Fruit fly (Drosophila melanogaster): ENCODE results near the gene Acbp6.

The Acbp6 gene

DNA sequence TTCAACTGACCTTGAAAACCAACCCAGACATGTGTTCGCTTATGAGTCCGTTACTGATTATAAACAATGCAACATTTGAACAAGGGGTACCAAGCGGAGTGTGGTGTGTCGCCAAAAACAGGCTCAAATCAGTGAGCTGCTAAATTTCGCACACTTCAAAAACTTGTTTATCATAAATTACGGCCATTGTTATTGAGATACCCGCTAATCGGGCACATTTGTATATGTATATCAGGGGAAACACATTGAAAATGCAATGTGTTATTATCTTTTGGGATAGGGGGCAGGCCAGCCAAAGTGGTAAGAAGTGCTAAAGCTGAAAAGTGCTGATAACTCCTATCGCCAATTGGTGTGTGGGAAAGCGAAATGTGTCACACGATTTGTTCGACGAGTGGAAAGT is 25.5 kb downstream of the Acbp6 start:
- no peak for TF ChIP-seq cic (GFP tag; optimal IDR thresholded peaks at IDR 0.05)
- TF ChIP-seq Clk (GFP tag; optimal IDR thresholded peaks at IDR 0.05): no peak
- peak; percentile 26 for TF ChIP-seq kay (GFP tag; ENCODE audit: borderline replicate concordance)

DNA sequence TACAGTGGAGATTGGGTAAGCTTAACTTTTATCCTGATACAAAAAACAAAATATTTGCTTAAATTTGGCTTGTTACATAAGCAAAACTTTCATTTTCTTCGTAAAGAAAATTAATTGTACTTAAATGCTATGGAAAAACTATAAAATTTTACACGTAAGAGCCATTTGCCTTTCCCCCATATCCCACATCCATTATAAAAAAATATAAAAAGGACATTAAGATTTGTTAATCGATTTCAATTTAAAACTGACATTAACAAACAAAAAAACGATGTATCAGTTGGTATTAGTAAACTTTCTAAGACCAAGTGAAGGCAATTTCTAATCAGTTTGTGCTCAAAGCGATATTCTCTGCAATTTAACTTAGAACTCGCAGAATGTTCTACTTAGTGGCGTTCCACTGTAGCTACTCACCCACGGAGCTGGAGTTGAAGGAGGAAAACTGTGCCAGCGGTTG is 26.8 kb downstream of the Acbp6 start:
- TF ChIP-seq bab1 (GFP tag; optimal IDR thresholded peaks at IDR 0.05): no peak
- TF ChIP-seq CG7101 (tag; optimal IDR thresholded peaks at IDR 0.05): no peak
- TF ChIP-seq kay (GFP tag; ENCODE audit: borderline replicate concordance): no peak
- TF ChIP-seq cic (GFP tag; optimal IDR thresholded peaks at IDR 0.05): no peak
- TF ChIP-seq CG11617 (GFP tag; optimal IDR thresholded peaks at IDR 0.05): no peak
- no peak for TF ChIP-seq CG12768 (GFP tag; optimal IDR thresholded peaks at IDR 0.05)
- no peak for TF ChIP-seq pad (GFP tag; optimal IDR thresholded peaks at IDR 0.05)
- no peak for TF ChIP-seq ovo (GFP tag; optimal IDR thresholded peaks at IDR 0.05)
- no peak for TF ChIP-seq toe (GFP tag; optimal IDR thresholded peaks at IDR 0.05)
- TF ChIP-seq CG33017 (tag; optimal IDR thresholded peaks at IDR 0.05): no peak
- no peak for TF ChIP-seq CG7045 (GFP tag; optimal IDR thresholded peaks at IDR 0.05)
- no peak for TF ChIP-seq CG1620 (GFP tag; optimal IDR thresholded peaks at IDR 0.05)

DNA sequence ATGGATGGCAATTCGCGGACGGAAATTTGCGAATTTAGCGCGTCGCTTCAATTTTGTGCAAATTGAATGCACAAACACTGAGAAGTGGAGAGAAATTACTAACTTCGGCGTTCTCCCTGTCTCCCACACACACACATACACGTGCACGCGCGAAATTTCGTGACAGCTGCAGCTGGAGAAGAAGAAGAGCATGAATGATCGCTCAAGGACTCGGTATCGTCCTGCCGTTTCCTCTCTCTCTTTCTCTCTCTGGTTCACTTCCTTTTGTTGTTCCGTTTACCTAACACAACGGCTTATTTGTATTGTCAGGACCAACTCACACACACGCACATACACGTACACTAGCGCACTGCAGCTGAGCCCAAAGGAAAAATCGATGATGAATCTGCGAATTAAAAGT is 27.5 kb downstream of the Acbp6 start:
- TF ChIP-seq ovo (GFP tag; optimal IDR thresholded peaks at IDR 0.05) (no peak), cnc (optimal IDR thresholded peaks at IDR 0.05) (no peak), CG11617 (GFP tag; optimal IDR thresholded peaks at IDR 0.05) (no peak), CG12768 (GFP tag; optimal IDR thresholded peaks at IDR 0.05) (no peak), CG7101 (tag; optimal IDR thresholded peaks at IDR 0.05) (no peak), Clk (GFP tag; optimal IDR thresholded peaks at IDR 0.05) (no peak), kay (GFP tag; ENCODE audit: borderline replicate concordance) (no peak), CG5204 (GFP tag; optimal IDR thresholded peaks at IDR 0.05) (no peak), toe (GFP tag; optimal IDR thresholded peaks at IDR 0.05) (no peak), cic (GFP tag; optimal IDR thresholded peaks at IDR 0.05) (no peak), bab1 (GFP tag; optimal IDR thresholded peaks at IDR 0.05) (no peak), Crg-1 (GFP tag; optimal IDR thresholded peaks at IDR 0.05) (no peak), Mnt (GFP tag; optimal IDR thresholded peaks at IDR 0.05) (no peak)

DNA sequence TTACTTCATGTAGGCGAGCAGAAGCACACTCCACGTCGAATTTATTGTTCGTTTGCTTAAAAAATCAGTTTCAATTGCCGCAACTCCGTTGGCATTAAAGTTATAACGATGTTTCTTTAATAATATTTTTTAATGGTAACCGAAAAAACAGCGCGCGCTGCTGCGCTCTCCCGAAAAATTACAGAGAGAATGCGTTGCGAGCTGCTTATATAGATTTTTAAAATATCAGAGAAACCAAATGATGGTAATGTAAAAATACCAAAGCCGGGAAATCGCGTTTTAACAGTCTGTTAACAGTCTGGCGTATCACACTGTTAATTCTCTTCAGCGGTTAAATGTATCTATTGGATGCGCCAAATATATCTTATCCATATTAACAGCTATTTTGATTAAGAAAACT is 28.2 kb downstream of the Acbp6 start, which contains the start of gene corn:
Gene corn (minus strand): TSS at position 184 of the 400 bp plus-strand sequence.
- peak; percentile 6 for TF ChIP-seq CG7101 (tag; optimal IDR thresholded peaks at IDR 0.05)
- no peak for TF ChIP-seq CG33017 (tag; optimal IDR thresholded peaks at IDR 0.05)
- no peak for TF ChIP-seq kay (GFP tag; ENCODE audit: borderline replicate concordance)

DNA sequence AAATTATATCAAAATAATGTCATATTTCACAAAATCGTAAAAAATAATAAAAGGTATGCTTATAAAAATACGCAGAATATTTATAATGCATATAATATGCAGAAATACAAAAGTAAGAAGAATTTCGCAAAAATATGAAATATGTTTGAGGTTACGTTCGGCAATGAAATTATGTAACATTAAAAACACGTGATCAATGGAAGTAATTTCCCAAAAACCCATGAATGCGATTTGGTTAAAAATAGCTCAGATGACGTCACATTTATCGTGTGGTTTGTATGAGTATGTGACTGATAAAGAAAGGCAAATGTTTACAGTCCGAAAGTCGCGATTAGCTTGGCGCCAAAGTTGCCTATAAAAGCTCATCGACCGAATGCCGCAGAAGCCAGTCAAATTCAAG is 29.0 kb downstream of the Acbp6 start, which contains the start of gene CG8620:
Gene CG8620 (plus strand): TSS at position 387 of the 400 bp plus-strand sequence.
- TF ChIP-seq bab1 (GFP tag; optimal IDR thresholded peaks at IDR 0.05) (no peak), CG7045 (GFP tag; optimal IDR thresholded peaks at IDR 0.05) (no peak), Clk (GFP tag; optimal IDR thresholded peaks at IDR 0.05) (no peak), Hr96 (GFP tag; optimal IDR thresholded peaks at IDR 0.05) (no peak), CG12768 (GFP tag; optimal IDR thresholded peaks at IDR 0.05) (no peak), pad (GFP tag; optimal IDR thresholded peaks at IDR 0.05) (no peak), tj (GFP tag; optimal IDR thresholded peaks at IDR 0.05) (no peak), Mnt (GFP tag; optimal IDR thresholded peaks at IDR 0.05) (no peak), cic (GFP tag; optimal IDR thresholded peaks at IDR 0.05) (no peak), cnc (optimal IDR thresholded peaks at IDR 0.05) (no peak), CG7101 (tag; optimal IDR thresholded peaks at IDR 0.05) (no peak), CG14711 (tag; optimal IDR thresholded peaks at IDR 0.05) (no peak), toe (GFP tag; optimal IDR thresholded peaks at IDR 0.05) (no peak), CG11617 (GFP tag; optimal IDR thresholded peaks at IDR 0.05) (no peak), kay (GFP tag; ENCODE audit: borderline replicate concordance) (no peak)

DNA sequence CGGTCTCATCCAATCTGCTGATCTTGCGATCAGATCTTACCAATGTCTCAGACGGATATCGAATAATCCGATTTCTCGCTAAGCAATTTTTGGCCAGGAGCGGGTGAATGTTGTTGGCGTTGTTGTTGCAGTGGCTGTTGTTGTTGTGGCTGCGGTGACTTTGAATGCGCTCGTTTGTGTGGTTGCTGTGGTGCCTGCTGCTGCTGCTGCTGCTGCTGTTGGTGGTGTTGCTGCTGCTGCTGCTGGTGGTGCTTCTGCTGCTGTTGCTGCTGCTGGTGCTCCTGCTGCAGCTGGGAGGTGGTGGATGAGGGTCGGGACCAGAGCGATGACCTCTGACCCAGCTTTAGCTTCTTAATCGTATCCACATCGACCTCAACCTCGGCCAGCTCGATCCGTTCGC is 32.6 kb downstream of the Acbp6 start:
- TF ChIP-seq Mnt (GFP tag; optimal IDR thresholded peaks at IDR 0.05) (no peak), CG12768 (GFP tag; optimal IDR thresholded peaks at IDR 0.05) (no peak), CG7045 (GFP tag; optimal IDR thresholded peaks at IDR 0.05) (no peak), Crg-1 (GFP tag; optimal IDR thresholded peaks at IDR 0.05) (no peak), CG1620 (GFP tag; optimal IDR thresholded peaks at IDR 0.05) (no peak), kay (GFP tag; ENCODE audit: borderline replicate concordance) (no peak), Clk (GFP tag; optimal IDR thresholded peaks at IDR 0.05) (no peak), CG11617 (GFP tag; optimal IDR thresholded peaks at IDR 0.05) (no peak), CG14711 (tag; optimal IDR thresholded peaks at IDR 0.05) (no peak), CG33017 (tag; optimal IDR thresholded peaks at IDR 0.05) (no peak)

DNA sequence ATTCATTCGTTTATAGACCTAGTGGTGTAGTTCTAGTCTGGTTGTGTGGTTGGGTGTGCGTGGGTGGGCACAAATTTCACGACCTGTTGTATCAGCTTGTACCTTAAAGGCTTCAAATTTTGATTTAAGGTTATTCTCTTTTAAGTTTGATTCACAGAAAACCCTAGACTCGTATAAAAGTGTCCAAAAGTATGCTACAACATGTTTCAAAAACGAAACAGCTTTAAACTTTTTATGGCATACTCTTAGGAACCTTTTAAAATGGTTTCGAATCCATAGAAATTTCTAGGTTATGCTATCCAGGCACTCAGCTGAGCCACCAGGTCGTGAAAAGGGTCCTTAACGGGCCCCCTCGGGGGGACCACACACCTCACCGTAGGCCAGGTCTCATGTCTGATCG is 33.2 kb downstream of the Acbp6 start:
- TF ChIP-seq CG7045 (GFP tag; optimal IDR thresholded peaks at IDR 0.05) (no peak), pad (GFP tag; optimal IDR thresholded peaks at IDR 0.05) (no peak), Clk (GFP tag; optimal IDR thresholded peaks at IDR 0.05) (no peak), CG5204 (GFP tag; optimal IDR thresholded peaks at IDR 0.05) (no peak), CG1620 (GFP tag; optimal IDR thresholded peaks at IDR 0.05) (no peak), tj (GFP tag; optimal IDR thresholded peaks at IDR 0.05) (no peak), kay (GFP tag; ENCODE audit: borderline replicate concordance) (no peak), CG12768 (GFP tag; optimal IDR thresholded peaks at IDR 0.05) (no peak), toe (GFP tag; optimal IDR thresholded peaks at IDR 0.05) (no peak), cnc (optimal IDR thresholded peaks at IDR 0.05) (no peak), CG7101 (tag; optimal IDR thresholded peaks at IDR 0.05) (no peak), CG14711 (tag; optimal IDR thresholded peaks at IDR 0.05) (no peak), CG11617 (GFP tag; optimal IDR thresholded peaks at IDR 0.05) (no peak), Hr96 (GFP tag; optimal IDR thresholded peaks at IDR 0.05) (no peak), CG33017 (tag; optimal IDR thresholded peaks at IDR 0.05) (no peak), bab1 (GFP tag; optimal IDR thresholded peaks at IDR 0.05) (no peak), Mnt (GFP tag; optimal IDR thresholded peaks at IDR 0.05) (no peak)
